Worm (Caenorhabditis elegans): ENCODE measurements around the gene Y62E10A.23.

Y62E10A.23 gene

ce11 chrIV:13398728-13399127 is 12.6 kb downstream of the Y62E10A.23 start, which contains the start of gene Y62E10A.13:
Gene Y62E10A.13 (minus strand): TSS chrIV:13399053.
- TF ChIP-seq ztf-4 (tag; optimal IDR thresholded peaks at IDR 0.05) (no peak), unc-62 (GFP tag; optimal IDR thresholded peaks at IDR 0.05) (no peak), nhr-77 (tag; optimal IDR thresholded peaks at IDR 0.05) (no peak), nhr-76 (tag; optimal IDR thresholded peaks at IDR 0.05) (no peak), aly-2 (tag; optimal IDR thresholded peaks at IDR 0.05) (no peak), elt-2 (tag; optimal IDR thresholded peaks at IDR 0.05) (no peak), lin-39 (tag; optimal IDR thresholded peaks at IDR 0.05) (no peak), hmg-11 (tag; optimal IDR thresholded peaks at IDR 0.05) (no peak), nhr-25 (tag; optimal IDR thresholded peaks at IDR 0.05) (no peak), lsy-12 (tag; optimal IDR thresholded peaks at IDR 0.05) (no peak), ceh-28 (tag; optimal IDR thresholded peaks at IDR 0.05) (no peak), ceh-16 (tag; optimal IDR thresholded peaks at IDR 0.05) (no peak)

- TF ChIP-seq tbx-2 (tag; optimal IDR thresholded peaks at IDR 0.05) (no peak), ztf-11 (tag; optimal IDR thresholded peaks at IDR 0.05) (no peak), R02D3.7 (tag; optimal IDR thresholded peaks at IDR 0.05) (no peak), mml-1 (tag; optimal IDR thresholded peaks at IDR 0.05) (no peak)
Measured at ce11 chrIV:13400456-13401364, 14.6 kb downstream of the Y62E10A.23 start, which contains the start of the genes memi-2 and cyp-31A5. Gene memi-2 (minus strand): TSS chrIV:13400506. Gene cyp-31A5 (plus strand): TSS chrIV:13401289.

ce11 chrIV:13408018-13408417 is 21.9 kb downstream of the Y62E10A.23 start, which contains the start of gene Y62E10A.19:
Gene Y62E10A.19 (minus strand): TSS chrIV:13408306.
- no peak for TF ChIP-seq nhr-43 (tag; optimal IDR thresholded peaks at IDR 0.05; ENCODE audit: poor library complexity, severe bottlenecking)
- TF ChIP-seq sea-2 (GFP tag; optimal IDR thresholded peaks at IDR 0.05) = no peak
- TF ChIP-seq nhr-25 (tag; optimal IDR thresholded peaks at IDR 0.05) = peak; percentile 30

- TF ChIP-seq aly-2 (tag; optimal IDR thresholded peaks at IDR 0.05) (no peak), nhr-12 (tag; optimal IDR thresholded peaks at IDR 0.05) (no peak), pha-4 (tag; optimal IDR thresholded peaks at IDR 0.05) (peak; percentile 62), ceh-16 (tag; optimal IDR thresholded peaks at IDR 0.05) (no peak), unc-62 (GFP tag; optimal IDR thresholded peaks at IDR 0.05) (no peak), fkh-10 (GFP tag; optimal IDR thresholded peaks at IDR 0.05) (no peak), pqm-1 (tag; optimal IDR thresholded peaks at IDR 0.05) (no peak), elt-3 (tag; optimal IDR thresholded peaks at IDR 0.05) (no peak), jun-1 (tag; optimal IDR thresholded peaks at IDR 0.05) (no peak), ceh-82 (tag; optimal IDR thresholded peaks at IDR 0.05) (no peak), sea-2 (GFP tag; optimal IDR thresholded peaks at IDR 0.05) (no peak), nhr-67 (tag; optimal IDR thresholded peaks at IDR 0.05) (no peak), elt-2 (tag; optimal IDR thresholded peaks at IDR 0.05) (peak; percentile 5), snpc-4 (tag; optimal IDR thresholded peaks at IDR 0.05) (peak; percentile 25), daf-12 (tag; optimal IDR thresholded peaks at IDR 0.05) (no peak), zag-1 (tag; optimal IDR thresholded peaks at IDR 0.05) (no peak), hmg-11 (tag; optimal IDR thresholded peaks at IDR 0.05) (peak; percentile 50), lsy-12 (tag; optimal IDR thresholded peaks at IDR 0.05) (no peak), nhr-237 (tag; optimal IDR thresholded peaks at IDR 0.05) (no peak)
Measured at ce11 chrIV:13412845-13413383, 26.8 kb downstream of the Y62E10A.23 start, which contains the start of gene gcl-1. Gene gcl-1 (minus strand): TSS chrIV:13412895.

ce11 chrIV:13415739-13416271 is 29.7 kb downstream of the Y62E10A.23 start, which contains the start of the genes pik-1 and aptf-2:
Gene pik-1 (plus strand): TSS chrIV:13416041.
Gene aptf-2 (minus strand): TSS chrIV:13416051.
- no peak for TF ChIP-seq nhr-23 (tag; optimal IDR thresholded peaks at IDR 0.05)
- TF ChIP-seq skn-1 (tag; optimal IDR thresholded peaks at IDR 0.05) = no peak
- TF ChIP-seq unc-62 (GFP tag; optimal IDR thresholded peaks at IDR 0.05) = no peak
- TF ChIP-seq nhr-237 (tag; optimal IDR thresholded peaks at IDR 0.05) = no peak
- no peak for TF ChIP-seq nhr-28 (tag; optimal IDR thresholded peaks at IDR 0.05)
- TF ChIP-seq R02D3.7 (tag; optimal IDR thresholded peaks at IDR 0.05) = no peak
- TF ChIP-seq elt-1 (tag; optimal IDR thresholded peaks at IDR 0.05) = no peak
- TF ChIP-seq mdl-1 (tag; optimal IDR thresholded peaks at IDR 0.05) = no peak
- TF ChIP-seq pha-4 (tag; optimal IDR thresholded peaks at IDR 0.05) = peak; percentile 47
- TF ChIP-seq elt-3 (tag; optimal IDR thresholded peaks at IDR 0.05) = no peak
- TF ChIP-seq fkh-10 (GFP tag; optimal IDR thresholded peaks at IDR 0.05) = no peak
- no peak for TF ChIP-seq lsy-12 (tag; optimal IDR thresholded peaks at IDR 0.05)
- TF ChIP-seq hmg-11 (tag; optimal IDR thresholded peaks at IDR 0.05) = peak; percentile 8
- no peak for TF ChIP-seq egl-27 (tag; optimal IDR thresholded peaks at IDR 0.05)
- TF ChIP-seq sea-2 (GFP tag; optimal IDR thresholded peaks at IDR 0.05) = no peak
- no peak for TF ChIP-seq fkh-2 (tag; optimal IDR thresholded peaks at IDR 0.05)
- TF ChIP-seq ZK546.5 (tag; optimal IDR thresholded peaks at IDR 0.05) = no peak
